Worm (Caenorhabditis elegans): Measurements from ENCODE around the gene R04D3.4.

The R04D3.4 gene

ce11 chrX:13284091-13284490 lies 4.5 kb downstream of the R04D3.4 start, which contains the start of gene cyp-14A4:
cyp-14A4 (minus strand) TSS chrX:13284197.
- TF ChIP-seq W03F9.2 (tag; optimal IDR thresholded peaks at IDR 0.05) (no peak), dao-5 (tag; optimal IDR thresholded peaks at IDR 0.05) (no peak), him-1 (tag; optimal IDR thresholded peaks at IDR 0.05) (no peak)

DNA sequence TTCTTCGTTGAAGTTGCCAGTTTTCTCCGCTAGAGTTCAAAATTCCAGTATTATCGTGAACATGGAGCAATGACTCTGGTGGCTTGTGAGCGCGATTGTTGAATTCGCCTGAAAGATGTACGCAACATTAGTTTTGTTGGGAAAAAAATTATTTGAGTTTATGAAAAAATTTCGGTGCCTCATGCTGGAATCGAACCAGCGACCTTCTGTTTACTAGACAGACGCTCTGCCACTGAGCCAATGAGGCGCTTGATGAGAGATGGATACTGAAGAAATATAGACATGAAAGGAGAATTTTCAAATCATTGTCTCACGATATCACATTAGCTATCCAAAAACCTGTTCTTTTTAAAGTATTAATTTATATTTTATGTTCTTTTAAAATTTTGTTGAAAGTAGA lies 5.2 kb downstream of the R04D3.4 start:
- TF ChIP-seq W03F9.2 (tag; optimal IDR thresholded peaks at IDR 0.05): no peak
- no peak for TF ChIP-seq him-1 (tag; optimal IDR thresholded peaks at IDR 0.05)
- TF ChIP-seq dao-5 (tag; optimal IDR thresholded peaks at IDR 0.05): no peak

DNA sequence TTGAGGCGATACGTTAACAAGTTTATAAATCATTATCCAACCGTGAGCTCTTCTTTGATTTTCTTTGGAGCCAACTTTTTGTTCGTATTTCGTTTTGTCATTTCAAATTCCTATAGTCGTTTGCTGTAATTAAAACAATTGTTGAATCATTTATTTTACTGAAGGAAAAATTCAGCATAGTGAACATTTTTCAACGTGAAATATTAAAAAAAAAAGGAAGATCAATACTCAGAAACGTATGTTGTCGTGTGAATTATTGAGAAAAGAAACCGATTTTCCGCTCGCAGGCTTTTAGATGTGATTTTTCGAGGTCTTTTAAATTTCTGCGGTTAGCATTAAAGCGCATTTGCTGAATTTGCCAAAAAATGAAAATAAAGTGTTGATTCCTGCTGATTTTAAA lies 9.7 kb downstream of the R04D3.4 start, which contains the start of gene phf-33:
phf-33 (minus strand) TSS at position 101 of the 400 bp plus-strand sequence.
- TF ChIP-seq him-1 (tag; optimal IDR thresholded peaks at IDR 0.05) (no peak), dao-5 (tag; optimal IDR thresholded peaks at IDR 0.05) (no peak), W03F9.2 (tag; optimal IDR thresholded peaks at IDR 0.05) (no peak)

ce11 chrX:13274102-13274501 lies 14.5 kb downstream of the R04D3.4 start, which contains the start of gene cyp-14A3:
cyp-14A3 (minus strand) TSS chrX:13274202.
- TF ChIP-seq him-1 (tag; optimal IDR thresholded peaks at IDR 0.05) (no peak), W03F9.2 (tag; optimal IDR thresholded peaks at IDR 0.05) (no peak), dao-5 (tag; optimal IDR thresholded peaks at IDR 0.05) (no peak)

ce11 chrX:13269586-13269985 lies 19.0 kb downstream of the R04D3.4 start, which contains the start of gene cyp-14A2:
cyp-14A2 (minus strand) TSS chrX:13269686.
- TF ChIP-seq dao-5 (tag; optimal IDR thresholded peaks at IDR 0.05): no peak
- no peak for TF ChIP-seq W03F9.2 (tag; optimal IDR thresholded peaks at IDR 0.05)
- TF ChIP-seq him-1 (tag; optimal IDR thresholded peaks at IDR 0.05): no peak

- TF ChIP-seq W03F9.2 (tag; optimal IDR thresholded peaks at IDR 0.05) (no peak), dao-5 (tag; optimal IDR thresholded peaks at IDR 0.05) (no peak), him-1 (tag; optimal IDR thresholded peaks at IDR 0.05) (no peak)
Observed at ce11 chrX:13267230-13267629, 21.4 kb downstream of the R04D3.4 start, which contains the start of gene cyp-14A1. cyp-14A1 (minus strand) TSS chrX:13267355.

ce11 chrX:13264550-13264949 lies 24.1 kb downstream of the R04D3.4 start:
- TF ChIP-seq dao-5 (tag; optimal IDR thresholded peaks at IDR 0.05) (peak; percentile 77), W03F9.2 (tag; optimal IDR thresholded peaks at IDR 0.05) (no peak), him-1 (tag; optimal IDR thresholded peaks at IDR 0.05) (peak; percentile 68)

DNA sequence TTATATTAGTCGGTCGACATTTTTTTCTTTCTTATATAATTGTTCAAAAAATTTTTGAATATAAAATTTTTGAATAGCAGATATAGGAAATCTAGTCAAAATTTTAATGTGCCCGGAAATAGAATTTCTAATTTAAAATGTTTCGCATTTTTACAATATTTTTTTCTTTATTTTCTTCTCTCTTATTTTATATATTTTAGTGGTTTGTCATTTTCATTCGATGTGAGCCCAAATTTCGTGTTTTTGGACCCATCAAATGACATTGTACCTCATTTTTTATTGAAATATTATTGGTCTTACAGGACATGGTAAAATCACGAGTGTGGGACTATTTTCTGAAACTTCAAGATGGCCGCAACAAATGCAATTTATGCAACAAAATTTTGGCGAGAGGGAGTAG lies 26.4 kb downstream of the R04D3.4 start, which contains the start of gene K09A11.1:
K09A11.1 (plus strand) TSS at position 301 of the 400 bp plus-strand sequence.
- no peak for TF ChIP-seq dao-5 (tag; optimal IDR thresholded peaks at IDR 0.05)
- no peak for TF ChIP-seq W03F9.2 (tag; optimal IDR thresholded peaks at IDR 0.05)
- TF ChIP-seq him-1 (tag; optimal IDR thresholded peaks at IDR 0.05): no peak

DNA sequence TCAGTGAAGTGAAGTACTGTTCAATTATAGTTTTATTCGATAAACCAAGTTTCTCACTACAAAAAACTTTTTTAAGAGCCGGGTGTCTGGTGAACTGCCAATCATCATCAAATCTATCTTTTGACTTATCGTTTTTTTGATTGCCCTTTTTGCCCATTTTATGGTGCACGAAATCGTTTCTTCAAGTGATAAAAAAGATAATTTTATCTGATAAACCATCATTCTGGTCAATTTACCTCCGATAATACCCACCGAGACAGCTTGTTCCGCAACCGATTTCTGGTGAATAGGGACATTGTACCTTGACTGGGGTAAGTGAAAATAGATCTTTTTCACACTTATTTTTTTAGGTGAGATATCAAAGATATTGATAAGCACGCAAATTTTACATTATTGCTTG lies 31.0 kb downstream of the R04D3.4 start, which contains the start of gene K08H2.10:
K08H2.10 (plus strand) TSS at position 230 of the 400 bp plus-strand sequence.
- TF ChIP-seq dao-5 (tag; optimal IDR thresholded peaks at IDR 0.05) (no peak), W03F9.2 (tag; optimal IDR thresholded peaks at IDR 0.05) (no peak), him-1 (tag; optimal IDR thresholded peaks at IDR 0.05) (no peak)

DNA sequence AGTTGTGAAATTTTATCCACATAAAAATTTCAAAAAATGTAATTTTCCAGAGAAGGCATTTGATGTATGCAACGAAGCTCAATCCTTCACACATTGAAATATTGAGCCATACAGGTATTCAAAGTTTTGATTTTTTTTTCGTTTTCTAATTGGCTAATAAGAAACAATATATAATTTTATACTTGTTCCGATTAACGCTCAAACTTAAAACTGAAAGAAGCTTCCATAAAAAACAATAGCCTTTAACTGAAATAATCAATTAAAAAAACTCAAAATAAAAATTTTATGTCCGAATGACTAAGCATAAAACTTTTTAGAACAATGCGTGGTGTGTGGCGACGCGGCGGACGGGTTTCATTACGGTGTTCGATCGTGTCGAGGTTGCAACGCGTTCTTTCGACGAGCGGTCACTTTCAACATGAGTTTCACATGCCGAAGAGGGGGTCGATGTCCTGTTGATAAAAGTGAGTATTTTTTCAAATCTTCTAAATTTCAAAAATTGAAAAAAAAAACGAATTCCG lies 36.6 kb downstream of the R04D3.4 start, which contains the start of gene nhr-32:
nhr-32 (plus strand) TSS at position 51 of the 521 bp plus-strand sequence.
- TF ChIP-seq dao-5 (tag; optimal IDR thresholded peaks at IDR 0.05) (no peak), W03F9.2 (tag; optimal IDR thresholded peaks at IDR 0.05) (no peak), him-1 (tag; optimal IDR thresholded peaks at IDR 0.05) (no peak)

- no peak for TF ChIP-seq W03F9.2 (tag; optimal IDR thresholded peaks at IDR 0.05)
- TF ChIP-seq dao-5 (tag; optimal IDR thresholded peaks at IDR 0.05): no peak
- TF ChIP-seq him-1 (tag; optimal IDR thresholded peaks at IDR 0.05): no peak
Observed at ce11 chrX:13251354-13251843, 37.2 kb downstream of the R04D3.4 start.

ce11 chrX:13250163-13250562 lies 38.5 kb downstream of the R04D3.4 start:
- TF ChIP-seq him-1 (tag; optimal IDR thresholded peaks at IDR 0.05) (no peak), W03F9.2 (tag; optimal IDR thresholded peaks at IDR 0.05) (no peak), dao-5 (tag; optimal IDR thresholded peaks at IDR 0.05) (no peak)

DNA sequence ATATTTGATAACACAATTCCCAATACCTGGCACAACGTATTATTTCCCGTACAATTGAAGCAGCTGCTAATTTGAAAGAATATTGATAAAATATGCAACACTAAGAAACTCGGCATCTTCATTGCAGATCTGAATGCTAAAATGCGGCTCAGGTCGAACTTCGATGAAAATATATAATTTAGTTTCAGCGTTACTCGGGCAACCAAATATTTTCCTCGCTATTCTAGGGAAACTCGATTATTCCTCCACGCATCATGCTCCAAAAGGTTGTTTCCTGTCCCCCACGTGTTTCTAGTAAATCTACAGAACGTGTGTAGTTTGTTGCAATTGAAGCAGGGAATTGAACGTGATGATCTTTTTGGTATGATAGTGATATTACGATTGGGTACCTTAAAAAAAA lies 39.5 kb downstream of the R04D3.4 start:
- TF ChIP-seq him-1 (tag; optimal IDR thresholded peaks at IDR 0.05) (no peak), W03F9.2 (tag; optimal IDR thresholded peaks at IDR 0.05) (no peak)

DNA sequence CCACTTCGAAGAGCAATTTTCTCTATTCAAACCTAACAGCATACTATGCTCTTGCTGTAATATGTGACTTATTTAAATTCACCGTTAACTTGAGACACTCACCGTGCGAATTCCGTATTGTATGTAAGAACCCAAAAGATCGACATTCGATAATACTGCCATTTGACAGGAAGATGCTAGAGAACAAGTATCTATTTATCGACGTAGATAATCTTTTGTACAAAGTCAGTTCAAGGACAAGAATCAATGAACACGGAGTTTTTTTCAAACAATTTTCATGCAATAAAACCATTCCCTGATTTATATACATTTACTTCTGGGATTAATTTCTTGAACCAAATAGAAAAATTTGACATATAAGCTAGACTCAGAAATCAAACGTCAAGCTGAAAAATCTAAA lies 40.4 kb downstream of the R04D3.4 start, which contains the start of gene K08H2.7:
K08H2.7 (minus strand) TSS at position 173 of the 400 bp plus-strand sequence.
- no peak for TF ChIP-seq him-1 (tag; optimal IDR thresholded peaks at IDR 0.05)
- TF ChIP-seq W03F9.2 (tag; optimal IDR thresholded peaks at IDR 0.05): no peak
- TF ChIP-seq dao-5 (tag; optimal IDR thresholded peaks at IDR 0.05): no peak

All from whole organism, L4/young adult.